Worm (Caenorhabditis elegans) whole organism, late embryonic: Measurements from ENCODE around the gene Y61A9LA.12.

ENCODE experiments used
- elt-2 ChIP-seq: sonication (generic microtip); optimal IDR thresholded peaks from 2 replicates; lab custom pipeline; 2016; ENCODE audit warnings: missing genetic modification reagents, missing genetic modification characterization, missing compliant biosample characterization
- fkh-10 ChIP-seq: fragments of 150-350 bp; optimal IDR thresholded peaks from 2 replicates; lab custom pipeline; 2014; ENCODE audit warnings: missing biosample characterization, missing genetic modification reagents, missing genetic modification characterization

DNA sequence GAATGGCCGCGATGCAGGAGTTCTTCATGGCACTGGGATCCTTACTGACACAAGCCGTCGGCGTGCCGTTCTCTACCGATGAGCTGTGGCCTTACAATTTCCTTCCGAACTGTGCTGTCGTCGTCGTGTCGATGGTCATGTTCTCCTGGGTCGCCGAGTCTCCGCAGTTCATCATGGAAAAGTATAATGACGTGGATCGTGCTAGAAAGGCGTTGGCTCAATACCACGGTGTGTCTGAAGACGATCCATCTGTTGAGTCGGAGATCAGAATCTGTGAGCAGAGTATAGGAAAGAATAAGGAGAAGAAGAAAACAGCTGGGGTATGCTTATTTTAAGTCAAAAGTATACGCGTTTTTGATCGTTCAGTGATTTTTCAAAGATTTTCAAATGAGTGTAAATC is 45.6 kb downstream of the Y61A9LA.12 start:
- TF ChIP-seq elt-2 (tag; lab: Kevin White, UChicago): no peak
- TF ChIP-seq fkh-10 (GFP tag; lab: Kevin White, UChicago): no peak
